Worm (Caenorhabditis elegans): Measurements from ENCODE around the gene fax-1.

The fax-1 gene

DNA sequence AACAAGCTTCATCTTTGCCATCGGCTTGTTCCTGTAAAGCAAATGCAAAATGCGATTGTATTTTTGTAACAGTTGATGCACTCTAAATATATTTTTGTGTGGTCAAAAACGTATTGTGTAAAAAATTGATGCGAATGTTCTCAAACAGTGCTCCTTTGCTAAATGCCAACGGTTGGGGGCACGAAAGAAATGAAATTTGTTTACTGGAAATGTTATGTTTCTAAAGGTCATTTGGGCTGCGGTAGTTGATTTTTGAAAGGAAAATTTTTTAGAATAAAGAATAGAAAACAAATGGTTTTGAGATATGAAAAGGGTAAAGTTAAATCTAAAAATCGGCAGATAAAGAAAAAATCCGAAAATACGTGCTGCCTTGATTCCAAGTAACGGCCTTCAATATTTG is 28.7 kb downstream of the fax-1 start, which contains the start of gene C15C7.6:
Gene C15C7.6 (minus strand): TSS at position 101 of the 400 bp plus-strand sequence.
- TF ChIP-seq Y53F4B.3 (GFP tag; IDR thresholded peaks at IDR 0.05) = no peak
- no peak for TF ChIP-seq gei-17 (GFP tag; optimal IDR thresholded peaks at IDR 0.05)
- no peak for TF ChIP-seq tlf-1 (GFP tag; optimal IDR thresholded peaks at IDR 0.05)
- TF ChIP-seq lin-26 (GFP tag; IDR thresholded peaks at IDR 0.05) = no peak
- TF ChIP-seq C06A6.2 (GFP tag; conservative IDR thresholded peaks at IDR 0.05) = no peak
- TF ChIP-seq fkh-3 (tag; optimal IDR thresholded peaks at IDR 0.05) = no peak
- TF ChIP-seq ztf-25 (GFP tag; IDR thresholded peaks at IDR 0.05) = no peak
- TF ChIP-seq F57C9.4 (tag; optimal IDR thresholded peaks at IDR 0.05) = no peak
- TF ChIP-seq rcor-1 (GFP tag; IDR thresholded peaks at IDR 0.05) = no peak
- TF ChIP-seq lin-54 (GFP tag; optimal IDR thresholded peaks at IDR 0.05) = no peak
- TF ChIP-seq ceh-58 (GFP tag; IDR thresholded peaks at IDR 0.05) = no peak
- no peak for TF ChIP-seq pbrm-1 (GFP tag; IDR thresholded peaks at IDR 0.05)
- no peak for TF ChIP-seq hmg-20 (GFP tag; IDR thresholded peaks at IDR 0.05)
- TF ChIP-seq Y79H2A.3 (GFP tag; conservative IDR thresholded peaks at IDR 0.05) = no peak
- no peak for TF ChIP-seq F22D6.2 (tag; optimal IDR thresholded peaks at IDR 0.05)
- no peak for TF ChIP-seq B0261.1 (tag; optimal IDR thresholded peaks at IDR 0.05)
- TF ChIP-seq akir-1 (GFP tag; optimal IDR thresholded peaks at IDR 0.05) = no peak
- TF ChIP-seq mxl-1 (tag; optimal IDR thresholded peaks at IDR 0.05) = no peak

DNA sequence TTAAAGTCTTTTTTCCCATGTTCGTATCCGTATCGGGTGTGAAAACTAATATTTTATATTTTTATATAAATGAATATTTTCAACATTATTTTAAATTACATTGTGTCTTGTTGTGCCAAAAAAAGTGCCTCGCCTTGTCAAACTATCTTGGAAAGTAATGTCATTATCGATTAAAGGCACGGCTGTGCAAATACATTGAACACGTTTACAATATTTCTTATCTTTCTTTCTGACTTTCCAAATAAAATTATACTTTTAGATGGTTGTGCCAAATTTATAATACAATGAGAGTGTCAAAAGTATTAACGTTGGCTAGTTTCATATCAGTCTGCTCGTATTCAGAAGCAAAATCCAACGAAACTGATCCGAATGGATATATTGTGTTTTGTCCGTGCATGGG is 33.6 kb downstream of the fax-1 start, which contains the start of gene pfut-1:
Gene pfut-1 (plus strand): TSS at position 258 of the 400 bp plus-strand sequence.
- TF ChIP-seq hlh-12 (tag; optimal IDR thresholded peaks at IDR 0.05) = no peak
- TF ChIP-seq nhr-80 (tag; optimal IDR thresholded peaks at IDR 0.05) = peak; percentile 24
- peak in 1 of 2 experiments; percentile 23 for TF ChIP-seq let-607 (tag; optimal IDR thresholded peaks at IDR 0.05)

DNA sequence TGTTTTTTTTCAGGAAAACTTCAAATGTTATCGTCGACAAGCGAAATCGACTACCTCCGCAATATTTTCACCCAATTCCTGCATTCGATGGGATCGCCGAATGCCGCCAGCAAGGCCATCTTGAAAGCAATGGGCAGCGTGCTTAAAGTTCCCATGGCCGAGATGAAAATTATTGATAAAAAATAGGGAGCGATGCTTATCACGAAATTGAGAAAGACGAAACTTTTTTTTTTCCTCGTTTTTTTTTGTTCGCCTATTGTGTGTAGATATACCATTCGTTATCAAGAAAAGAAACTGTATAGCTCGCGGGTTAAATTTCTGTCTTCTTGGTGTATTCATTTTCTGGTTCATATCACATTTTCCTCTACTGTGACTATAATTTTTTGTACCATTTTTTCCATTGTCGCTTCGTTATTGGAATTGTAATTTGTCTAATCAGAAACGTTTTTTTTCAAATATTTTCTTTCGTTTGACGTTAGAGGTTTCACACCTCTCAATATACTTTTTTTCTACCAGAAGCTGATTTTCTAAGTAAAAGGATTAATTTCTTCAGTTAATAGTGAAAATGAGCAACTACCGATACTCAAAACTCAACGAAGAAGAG is 35.1 kb downstream of the fax-1 start, which contains the start of gene syx-6:
Gene syx-6 (plus strand): TSS at position 554 of the 604 bp plus-strand sequence.
- TF ChIP-seq attf-5 (GFP tag; optimal IDR thresholded peaks at IDR 0.05) (no peak), ztf-25 (GFP tag; IDR thresholded peaks at IDR 0.05) (no peak), ztf-3 (GFP tag; optimal IDR thresholded peaks at IDR 0.05) (no peak), mel-28 (tag; optimal IDR thresholded peaks at IDR 0.05; ENCODE audit: borderline replicate concordance) (no peak), unc-62 (GFP tag; optimal IDR thresholded peaks at IDR 0.05) (no peak), attf-6 (GFP tag; IDR thresholded peaks at IDR 0.05) (no peak), him-1 (tag; optimal IDR thresholded peaks at IDR 0.05) (no peak), dpff-1 (tag; optimal IDR thresholded peaks at IDR 0.05) (no peak), tbx-9 (tag; optimal IDR thresholded peaks at IDR 0.05; ENCODE audit: borderline replicate concordance) (no peak), madf-6 (GFP tag; IDR thresholded peaks at IDR 0.05) (no peak), T07F8.4 (tag; optimal IDR thresholded peaks at IDR 0.05) (no peak), let-526 (GFP tag; IDR thresholded peaks at IDR 0.05) (no peak), F37B4.10 (GFP tag; IDR thresholded peaks at IDR 0.05) (no peak)

DNA sequence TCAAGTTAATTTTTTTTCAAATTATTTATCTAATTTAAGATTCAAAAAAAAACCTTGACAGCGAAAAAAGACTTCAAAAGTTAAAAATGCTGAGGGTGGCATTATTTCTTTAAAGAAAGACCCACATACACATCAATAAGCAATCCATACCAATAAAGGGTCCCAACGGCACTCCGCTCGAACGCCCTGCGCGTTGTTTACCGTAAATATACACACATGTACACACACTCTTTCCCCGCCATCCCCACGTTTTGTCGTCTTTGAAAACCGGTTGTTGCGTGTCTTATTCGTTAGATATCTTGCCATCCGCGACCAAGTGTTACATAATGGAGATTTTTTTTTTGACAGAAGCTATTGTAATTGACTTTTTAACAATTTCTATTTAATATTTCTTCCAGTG is 39.6 kb downstream of the fax-1 start, which contains the start of gene gcc-1:
Gene gcc-1 (plus strand): TSS at position 399 of the 400 bp plus-strand sequence.
- TF ChIP-seq madf-3 (GFP tag; IDR thresholded peaks at IDR 0.05) = 0 out of 2 replicates have a peak, but pooled peaks have one; percentile 5
- TF ChIP-seq nhr-120 (GFP tag; IDR thresholded peaks at IDR 0.05) = no peak
- TF ChIP-seq attf-3 (GFP tag; conservative IDR thresholded peaks at IDR 0.05) = peak; percentile 89
- TF ChIP-seq pha-4 (tag; optimal IDR thresholded peaks at IDR 0.05) = peak; percentile 0
- no peak for TF ChIP-seq F55B11.4 (tag; optimal IDR thresholded peaks at IDR 0.05; ENCODE audit: borderline replicate concordance, insufficient read depth)
